Worm (Caenorhabditis elegans) whole organism, L4 larva: ENCODE results near the gene prx-1.

ENCODE experiments used
- F44E2.7 ChIP-seq: fragments of 200-800 bp; sonication (Bioruptor generic); IDR thresholded peaks from 2 replicates; pipeline ENCODE4 v2.1.2; 2022; ENCODE audit warnings: missing genetic modification characterization, missing compliant biosample characterization
- aha-1 ChIP-seq: fragments of 150-350 bp; peaks from one replicate; lab custom pipeline; 2014; ENCODE audit warnings: missing biosample characterization, missing genetic modification characterization
- attf-4 ChIP-seq: sonication (generic microtip); optimal IDR thresholded peaks from 3 replicates; lab custom pipeline; 2017; ENCODE audit warnings: missing biosample characterization, missing genetic modification characterization
- ceh-44 ChIP-seq: fragments of 200-800 bp; sonication (Bioruptor generic); IDR thresholded peaks from 2 replicates; pipeline ENCODE4 v1.3.6; 2022; ENCODE audit warnings: missing genetic modification reagents, missing genetic modification characterization, missing compliant biosample characterization
- ceh-82 ChIP-seq: sonication (generic microtip); optimal IDR thresholded peaks from 2 replicates; lab custom pipeline; 2017; ENCODE audit warnings: missing biosample characterization, missing genetic modification characterization
- daf-16 ChIP-seq, 3 experiments: sonication (generic microtip); optimal IDR thresholded peaks; 2 replicates each; lab custom pipeline; 2016 to 2017; ENCODE audit warnings: missing genetic modification characterization in 3 of 3, missing genetic modification reagents in 3 of 3, mild to moderate bottlenecking in 2 of 3, missing compliant biosample characterization in 2 of 3, missing biosample characterization in 1 of 3, moderate library complexity in 1 of 3
- dmd-6 ChIP-seq: fragments of 200-800 bp; sonication (Bioruptor generic); IDR thresholded peaks from 2 replicates; pipeline ENCODE4 v1.3.6; 2022; ENCODE audit warnings: missing genetic modification reagents, missing genetic modification characterization, missing compliant biosample characterization
- dmd-8 ChIP-seq: fragments of 200-800 bp; sonication (Bioruptor generic); IDR thresholded peaks from 2 replicates; pipeline ENCODE4 v1.3.6; 2022; ENCODE audit warnings: missing genetic modification characterization, missing compliant biosample characterization
- dmd-9 ChIP-seq: fragments of 200-800 bp; sonication (Bioruptor generic); IDR thresholded peaks from 2 replicates; pipeline ENCODE4 v1.3.6; 2022; ENCODE audit warnings: missing genetic modification reagents, missing genetic modification characterization, missing compliant biosample characterization
- dpl-1 ChIP-seq: fragments of 150-350 bp; optimal IDR thresholded peaks from 2 replicates; lab custom pipeline; 2014; ENCODE audit warnings: missing biosample characterization, missing genetic modification reagents, missing genetic modification characterization
- dve-1 ChIP-seq: sonication (generic microtip); optimal IDR thresholded peaks from 2 replicates; lab custom pipeline; 2017; ENCODE audit warnings: antibody characterized with exemption, mild to moderate bottlenecking, missing genetic modification characterization, missing compliant biosample characterization; ENCODE audit not compliant: insufficient read depth
- fkh-10 ChIP-seq: fragments of 150-350 bp; optimal IDR thresholded peaks from 2 replicates; lab custom pipeline; 2014; ENCODE audit warnings: missing biosample characterization, missing genetic modification reagents, missing genetic modification characterization
- hif-1 ChIP-seq, 2 experiments: sonication (generic microtip); optimal IDR thresholded peaks; 2 replicates each; lab custom pipeline; 2016 to 2017; ENCODE audit warnings: missing compliant biosample characterization in 2 of 2, missing genetic modification characterization in 2 of 2, missing genetic modification reagents in 2 of 2, missing genotype in 2 of 2, mild to moderate bottlenecking in 1 of 2
- hlh-11 ChIP-seq: fragments of 200-800 bp; sonication (Bioruptor generic); optimal IDR thresholded peaks from 2 replicates; lab custom pipeline; 2018; ENCODE audit warnings: mild to moderate bottlenecking, missing genetic modification characterization, missing compliant biosample characterization
- hlh-30 ChIP-seq: sonication (generic microtip); optimal IDR thresholded peaks from 2 replicates; lab custom pipeline; 2017; ENCODE audit warnings: antibody characterized with exemption, mild to moderate bottlenecking, missing genetic modification characterization, missing compliant biosample characterization; ENCODE audit not compliant: insufficient read depth
- lin-13 ChIP-seq: fragments of 150-350 bp; optimal IDR thresholded peaks from 2 replicates; lab custom pipeline; 2014; ENCODE audit warnings: missing biosample characterization, missing genetic modification reagents, missing genetic modification characterization
- madf-9 ChIP-seq: fragments of 200-800 bp; sonication (Bioruptor generic); conservative IDR thresholded peaks from 2 replicates; pipeline ENCODE4 v1.3.6; 2022; ENCODE audit warnings: missing genetic modification reagents, missing genetic modification characterization, missing compliant biosample characterization
- mdl-1 ChIP-seq, 2 experiments: fragments of 150-350 bp in 1 of 2; sonication (generic microtip) in 1 of 2; optimal IDR thresholded peaks; 2 replicates each; lab custom pipeline; 2014 to 2017; ENCODE audit warnings: missing biosample characterization in 2 of 2, missing genetic modification characterization in 2 of 2
- mep-1 ChIP-seq: fragments of 150-350 bp; sonication (generic microtip); optimal IDR thresholded peaks from 3 replicates; lab custom pipeline; 2014; ENCODE audit warnings: missing biosample characterization, missing genetic modification characterization
- mes-2 ChIP-seq: sonication (generic microtip); optimal IDR thresholded peaks from 2 replicates; lab custom pipeline; 2016; ENCODE audit warnings: missing genotype, mild to moderate bottlenecking, missing genetic modification characterization, missing compliant biosample characterization; ENCODE audit not compliant: poor library complexity, severe bottlenecking
- nhr-111 ChIP-seq: fragments of 200-800 bp; sonication (Bioruptor generic); optimal IDR thresholded peaks from 2 replicates; lab custom pipeline; 2018; ENCODE audit warnings: mild to moderate bottlenecking, missing genetic modification characterization, missing compliant biosample characterization
- nhr-28 ChIP-seq: fragments of 150-350 bp; optimal IDR thresholded peaks from 2 replicates; lab custom pipeline; 2014; ENCODE audit warnings: missing biosample characterization, missing genetic modification characterization
- nhr-48 ChIP-seq: sonication (generic microtip); optimal IDR thresholded peaks from 2 replicates; lab custom pipeline; 2016; ENCODE audit warnings: mild to moderate bottlenecking, missing genetic modification characterization, missing compliant biosample characterization
- nhr-76 ChIP-seq: fragments of 150-350 bp; optimal IDR thresholded peaks from 2 replicates; lab custom pipeline; 2014; ENCODE audit warnings: missing biosample characterization, missing genetic modification characterization
- pqm-1 ChIP-seq: sonication (generic microtip); optimal IDR thresholded peaks from 2 replicates; lab custom pipeline; 2017; ENCODE audit warnings: missing biosample characterization, missing genetic modification characterization
- rbr-2 ChIP-seq: sonication (generic microtip); optimal IDR thresholded peaks from 2 replicates; lab custom pipeline; 2016; ENCODE audit warnings: missing genotype, missing genetic modification characterization, missing compliant biosample characterization
- saeg-2 ChIP-seq: fragments of 200-800 bp; sonication (Bioruptor generic); IDR thresholded peaks from 2 replicates; pipeline ENCODE4 v1.3.6; 2022; ENCODE audit warnings: missing genetic modification reagents, missing genetic modification characterization, missing compliant biosample characterization
- set-16 ChIP-seq: fragments of 200-800 bp; sonication (Bioruptor generic); IDR thresholded peaks from 2 replicates; pipeline ENCODE4 v1.3.6; 2022; ENCODE audit warnings: missing genetic modification reagents, missing genetic modification characterization, missing compliant biosample characterization
- snpc-1.2 ChIP-seq: fragments of 200-800 bp; sonication (Bioruptor generic); IDR thresholded peaks from 2 replicates; pipeline ENCODE4 v1.3.6; 2022; ENCODE audit warnings: missing genetic modification reagents, missing genetic modification characterization, missing compliant biosample characterization
- snpc-4 ChIP-seq: fragments of 150-350 bp; optimal IDR thresholded peaks from 2 replicates; lab custom pipeline; 2014; ENCODE audit warnings: missing biosample characterization, missing genetic modification characterization
- spr-1 ChIP-seq: sonication (generic microtip); optimal IDR thresholded peaks from 2 replicates; lab custom pipeline; 2016; ENCODE audit warnings: mild to moderate bottlenecking, missing genetic modification characterization, missing compliant biosample characterization
- tag-97 ChIP-seq: fragments of 200-800 bp; sonication (Bioruptor generic); IDR thresholded peaks from 2 replicates; pipeline ENCODE4 v1.3.6; 2022; ENCODE audit warnings: missing genetic modification characterization, missing compliant biosample characterization
- vab-7 ChIP-seq: fragments of 200-800 bp; sonication (Bioruptor generic); IDR thresholded peaks from 2 replicates; pipeline ENCODE4 v1.3.6; 2022; ENCODE audit warnings: missing genetic modification reagents, missing genetic modification characterization, missing compliant biosample characterization
- zfp-2 ChIP-seq: sonication (generic microtip); optimal IDR thresholded peaks from 2 replicates; lab custom pipeline; 2016; ENCODE audit warnings: mild to moderate bottlenecking, missing genetic modification characterization, missing compliant biosample characterization
- zip-11 ChIP-seq: fragments of 200-800 bp; sonication (Bioruptor generic); IDR thresholded peaks from 2 replicates; pipeline ENCODE4 v1.3.6; 2022; ENCODE audit warnings: missing genetic modification characterization, missing compliant biosample characterization

Gene prx-1

DNA sequence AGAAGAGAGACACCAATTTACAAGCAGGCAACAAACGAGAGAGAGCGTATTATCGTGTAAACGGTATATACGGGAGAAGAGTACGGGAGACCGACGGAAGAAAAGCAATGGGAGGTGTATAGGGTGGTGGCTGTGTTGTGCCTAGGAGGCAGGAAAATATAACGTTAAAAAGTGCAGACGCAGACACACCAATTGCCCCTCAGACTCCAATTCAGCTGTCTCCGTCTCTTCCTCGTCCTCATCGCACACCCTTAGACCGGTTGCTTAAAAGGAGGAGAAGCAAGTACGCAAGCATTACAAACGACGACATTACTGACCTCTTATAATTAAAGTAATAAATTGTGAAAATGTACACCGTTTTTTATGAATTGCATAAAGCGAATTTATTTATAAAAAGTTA, 1.3 kb upstream of the prx-1 start (continued):
- TF ChIP-seq nhr-48 (tag; lab: Kevin White, UChicago), result peak; percentile 48
- peak; percentile 78 for TF ChIP-seq dve-1 (tag; lab: Kevin White, UChicago)
- TF ChIP-seq mep-1 (tag; lab: Kevin White, UChicago), result peak; percentile 93
- TF ChIP-seq aha-1, result peak; percentile 90
- TF ChIP-seq vab-7 (GFP tag; lab: Robert Waterston, UW), result no peak
- peak; percentile 88 for TF ChIP-seq mes-2

DNA sequence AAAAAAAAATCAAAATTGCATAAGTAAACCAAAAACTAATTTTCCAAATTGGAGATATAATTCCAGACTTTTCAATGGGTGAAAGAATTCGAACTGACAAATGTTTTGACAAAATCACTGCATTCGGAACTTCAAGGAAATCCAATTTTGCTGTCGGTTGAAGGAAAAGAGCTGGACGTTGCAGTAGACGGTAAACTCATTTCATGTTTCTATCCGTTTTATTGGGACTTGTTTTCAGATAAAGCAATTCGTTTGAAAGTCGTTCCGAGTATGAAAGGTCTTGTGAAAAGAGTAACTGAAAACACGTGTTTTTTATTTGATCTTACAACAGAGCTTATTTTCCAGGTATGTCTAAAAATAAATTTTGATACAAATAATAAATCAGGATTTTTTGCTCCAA, 2.4 kb downstream of the prx-1 start:
- TF ChIP-seq fkh-10 (GFP tag; lab: Kevin White, UChicago), result peak; percentile 24
- TF ChIP-seq hlh-11 (tag; lab: Kevin White, UChicago), result no peak

DNA sequence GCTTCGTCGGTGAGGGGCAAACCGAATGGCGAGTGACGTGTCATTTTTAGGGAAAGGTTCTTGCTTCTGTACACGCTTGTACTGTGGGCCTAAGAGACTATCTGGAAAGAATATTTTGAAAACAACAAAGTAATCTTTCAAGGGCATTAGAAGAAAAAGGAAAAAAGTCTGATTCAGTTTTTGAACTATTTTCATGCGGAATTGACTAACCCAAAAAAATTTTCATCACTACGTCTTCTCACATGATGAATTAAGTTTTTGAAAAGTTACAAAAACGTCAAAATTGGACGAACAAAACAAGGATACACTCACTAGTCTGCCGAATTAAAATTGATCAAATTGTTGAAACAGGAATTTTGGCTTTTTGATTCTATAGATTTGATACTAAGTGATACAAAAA, 6.6 kb downstream of the prx-1 start, which contains the start of gene C11H1.9:
TSS of gene C11H1.9 (minus strand) at position 101 of the 400 bp plus-strand sequence.
- TF ChIP-seq ceh-82 (tag; lab: Kevin White, UChicago), result no peak
- TF ChIP-seq aha-1, result peak; percentile 39

DNA sequence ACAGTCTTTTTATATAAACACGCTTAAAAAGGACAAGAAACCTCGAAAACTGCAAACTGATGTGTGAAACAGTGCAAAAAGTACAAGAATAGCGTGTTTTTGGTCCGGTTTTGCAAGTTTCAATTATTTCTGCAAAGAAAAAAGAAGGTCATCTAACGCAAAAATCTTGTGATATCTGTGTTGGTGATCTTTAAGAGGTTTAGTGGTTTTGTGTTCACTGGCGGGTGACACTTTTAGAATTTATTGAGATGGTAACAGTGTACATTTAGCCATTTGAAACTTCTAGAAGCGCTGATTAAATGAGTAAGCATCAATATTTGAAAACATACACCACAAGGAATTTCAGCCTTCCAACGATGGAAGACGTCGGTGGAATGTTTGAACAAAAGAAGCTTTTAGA, 9.1 kb downstream of the prx-1 start:
- peak; percentile 28 for TF ChIP-seq nhr-28
- no peak for TF ChIP-seq set-16 (GFP tag; lab: Robert Waterston, UW)

DNA sequence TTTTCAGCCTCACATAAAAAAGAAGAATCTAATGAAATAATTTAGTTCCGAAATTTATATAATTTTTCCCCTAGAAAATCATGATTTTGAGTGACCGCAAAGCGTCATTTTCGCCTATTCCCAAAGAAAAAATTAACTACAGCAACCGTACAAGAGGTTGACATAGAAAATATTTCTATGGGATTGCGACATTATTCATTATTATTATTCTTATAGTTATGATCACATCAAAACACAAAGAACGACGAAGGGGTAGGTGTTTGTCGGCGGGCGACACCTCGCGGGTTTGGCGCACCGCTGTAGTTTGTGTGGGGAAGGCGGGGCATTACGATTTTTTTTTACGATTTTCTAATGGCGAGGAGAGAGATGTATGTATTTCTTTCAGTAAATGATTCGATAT, 10.6 kb downstream of the prx-1 start:
- no peak for TF ChIP-seq hlh-30 (tag; lab: Kevin White, UChicago)
- TF ChIP-seq aha-1, result peak; percentile 77
- peak; percentile 59 for TF ChIP-seq snpc-4 (tag; lab: Kevin White, UChicago)
- peak; percentile 13 for TF ChIP-seq mes-2
- TF ChIP-seq F44E2.7 (GFP tag; lab: Robert Waterston, UW), result no peak
- TF ChIP-seq snpc-1.2 (GFP tag; lab: Robert Waterston, UW), result peak; percentile 75

DNA sequence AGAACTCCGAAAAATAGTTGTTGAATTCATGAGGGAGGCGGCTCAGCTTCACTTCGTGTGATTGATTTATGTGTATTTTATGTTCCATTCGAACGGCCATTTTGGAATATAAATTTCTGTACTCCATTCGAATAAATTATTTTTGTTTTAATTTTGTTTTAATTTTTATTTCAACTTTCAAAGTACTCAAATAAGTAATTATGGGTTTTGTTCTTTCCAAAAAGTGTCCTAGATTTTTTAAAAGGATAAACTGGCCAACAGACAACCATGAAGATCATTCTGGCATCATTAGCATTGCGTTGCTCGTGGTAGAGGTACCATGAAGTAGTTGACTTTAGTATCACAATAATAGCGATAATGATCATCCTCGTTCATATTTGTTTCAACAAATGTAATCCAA, 12.9 kb downstream of the prx-1 start:
- TF ChIP-seq aha-1 (peak; percentile 93), spr-1 (tag; lab: Kevin White, UChicago) (no peak)

DNA sequence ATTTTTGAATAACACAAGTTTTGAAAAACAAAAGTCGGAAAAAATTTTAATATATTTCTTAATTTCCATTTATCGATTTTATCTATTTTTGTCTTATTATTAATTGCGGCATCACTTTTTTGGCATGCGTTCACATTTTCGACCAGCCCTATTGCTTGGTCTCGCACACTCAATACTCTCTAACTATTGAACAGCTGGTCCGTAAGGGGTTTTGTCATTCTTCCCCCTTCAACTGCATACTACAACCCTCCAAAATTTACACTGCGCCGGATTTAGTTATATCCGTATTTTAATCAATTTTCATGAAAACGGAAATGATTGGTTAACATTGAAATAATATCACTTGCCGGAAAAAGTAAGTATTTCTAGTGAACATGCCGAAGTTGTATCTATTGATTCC, 13.7 kb downstream of the prx-1 start, which contains the start of gene C11H1.7:
TSS of gene C11H1.7 (plus strand) at position 12 of the 400 bp plus-strand sequence.
- TF ChIP-seq attf-4 (tag; lab: Kevin White, UChicago) (no peak), ceh-44 (GFP tag; lab: Robert Waterston, UW) (no peak), madf-9 (GFP tag; lab: Robert Waterston, UW) (no peak), lin-13 (GFP tag; lab: Kevin White, UChicago) (no peak), aha-1 (peak; percentile 60), nhr-111 (GFP tag; lab: Kevin White, UChicago) (no peak)

DNA sequence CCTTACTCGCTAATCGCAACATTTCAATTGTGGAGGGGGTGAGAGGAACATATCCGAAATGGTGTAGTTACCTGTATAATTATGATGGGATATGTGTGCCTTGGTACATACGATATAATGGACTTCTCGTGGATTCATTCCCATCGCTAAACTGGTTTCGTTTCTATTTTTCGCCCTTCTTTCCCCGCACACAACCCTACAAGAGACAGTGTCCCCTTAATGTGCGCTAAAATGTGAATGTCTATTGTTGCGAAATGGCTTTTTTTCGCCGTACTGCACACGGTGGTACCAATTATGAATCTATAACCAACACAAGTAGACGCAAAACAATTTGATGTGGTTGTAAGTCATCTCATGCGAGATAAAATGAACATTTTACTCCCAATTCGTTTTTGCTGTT, 15.6 kb downstream of the prx-1 start:
- TF ChIP-seq saeg-2 (GFP tag; lab: Robert Waterston, UW) (no peak), ceh-82 (tag; lab: Kevin White, UChicago) (no peak), fkh-10 (GFP tag; lab: Kevin White, UChicago) (no peak), rbr-2 (tag; lab: Kevin White, UChicago) (no peak), mdl-1 (tag; optimal IDR thresholded peaks at IDR 0.05; lab: Kevin White, UChicago) (no peak), nhr-28 (no peak), hif-1 (tag; optimal IDR thresholded peaks at IDR 0.05; lab: Kevin White, UChicago) (no peak), daf-16 (GFP tag; optimal IDR thresholded peaks at IDR 0.05; lab: Kevin White, UChicago) (no peak), daf-16 (tag; optimal IDR thresholded peaks at IDR 0.05; lab: Kevin White, UChicago) (no peak), tag-97 (GFP tag; lab: Robert Waterston, UW) (no peak), dmd-8 (no peak), dmd-6 (GFP tag; lab: Robert Waterston, UW) (no peak), mes-2 (no peak), pqm-1 (tag; lab: Kevin White, UChicago) (no peak), madf-9 (GFP tag; lab: Robert Waterston, UW) (no peak), nhr-76 (no peak), dmd-9 (GFP tag; lab: Robert Waterston, UW) (no peak), dpl-1 (GFP tag; lab: Kevin White, UChicago) (no peak), zip-11 (GFP tag; lab: Robert Waterston, UW) (no peak), hlh-30 (tag; lab: Kevin White, UChicago) (no peak), zfp-2 (tag; lab: Kevin White, UChicago) (no peak)
